Worm (Caenorhabditis elegans): ENCODE results near the gene K09F6.15.

ce11 chrII:2279839-2280238 lies 2.5 kb upstream of the K09F6.15 start, which contains the start of gene K09F6.11:
- TF ChIP-seq nhr-11 (tag; optimal IDR thresholded peaks at IDR 0.05) (no peak), sem-4 (tag; optimal IDR thresholded peaks at IDR 0.05) (no peak), nhr-237 (tag; optimal IDR thresholded peaks at IDR 0.05) (no peak), R02D3.7 (tag; optimal IDR thresholded peaks at IDR 0.05) (no peak), mab-5 (tag; optimal IDR thresholded peaks at IDR 0.05) (no peak), Y55F3AM.14 (GFP tag; optimal IDR thresholded peaks at IDR 0.05) (no peak), ztf-11 (tag; optimal IDR thresholded peaks at IDR 0.05) (no peak), unc-39 (tag; optimal IDR thresholded peaks at IDR 0.05) (no peak), gmeb-1 (tag; optimal IDR thresholded peaks at IDR 0.05) (no peak), ZK546.5 (tag; optimal IDR thresholded peaks at IDR 0.05) (no peak), lin-39 (tag; optimal IDR thresholded peaks at IDR 0.05) (no peak), nhr-10 (tag; optimal IDR thresholded peaks at IDR 0.05) (no peak)

Data from whole organism, L2 larva.